Worm (Caenorhabditis elegans): ENCODE measurements around the gene twk-24.

twk-24 gene

ce11 chrV:12233425-12233824 is 35.7 kb downstream of the twk-24 start:
- TF ChIP-seq ref-1 (GFP tag; conservative IDR thresholded peaks at IDR 0.05) (no peak), cog-1 (tag; optimal IDR thresholded peaks at IDR 0.05) (no peak), ztf-23 (GFP tag; IDR thresholded peaks at IDR 0.05) (no peak), med-1 (GFP tag; optimal IDR thresholded peaks at IDR 0.05; ENCODE audit: insufficient read depth) (no peak), tab-1 (GFP tag; IDR thresholded peaks at IDR 0.05) (no peak), ztf-29 (GFP tag; IDR thresholded peaks at IDR 0.05) (no peak), T22C8.4 (GFP tag; IDR thresholded peaks at IDR 0.05) (no peak), flt-1 (GFP tag; IDR thresholded peaks at IDR 0.05) (no peak), klf-2 (GFP tag; conservative IDR thresholded peaks at IDR 0.05) (no peak)
